Worm (Caenorhabditis elegans) whole organism, L2 larva: Measurements from ENCODE around the gene frpr-17.

Source experiments
- aly-2 ChIP-seq: fragments of 150-350 bp; optimal IDR thresholded peaks from 2 replicates; lab custom pipeline; 2014; ENCODE audit warnings: missing biosample characterization, missing genetic modification characterization
- ceh-82 ChIP-seq: fragments of 150-350 bp; optimal IDR thresholded peaks from 2 replicates; lab custom pipeline; 2014; ENCODE audit warnings: missing biosample characterization, missing genetic modification characterization
- dmd-4 ChIP-seq: sonication (generic microtip); optimal IDR thresholded peaks from 2 replicates; lab custom pipeline; 2017; ENCODE audit warnings: missing biosample characterization, missing genetic modification characterization
- egl-27 ChIP-seq: sonication (generic microtip); optimal IDR thresholded peaks from 3 replicates; lab custom pipeline; 2017; ENCODE audit warnings: missing biosample characterization, missing genetic modification reagents, missing genetic modification characterization
- lsy-2 ChIP-seq, 2 experiments: fragments of 150-350 bp in 1 of 2; sonication (generic microtip) in 1 of 2; optimal IDR thresholded peaks; 2 replicates each; lab custom pipeline; 2014 to 2017; ENCODE audit warnings: missing biosample characterization in 2 of 2, missing genetic modification characterization in 2 of 2
- mab-5 ChIP-seq: fragments of 150-350 bp; optimal IDR thresholded peaks from 2 replicates; lab custom pipeline; 2014; ENCODE audit warnings: missing biosample characterization, missing genetic modification characterization
- nhr-12 ChIP-seq: fragments of 150-350 bp; optimal IDR thresholded peaks from 2 replicates; lab custom pipeline; 2014; ENCODE audit warnings: missing biosample characterization, missing genetic modification characterization
- nhr-77 ChIP-seq: fragments of 150-350 bp; optimal IDR thresholded peaks from 2 replicates; lab custom pipeline; 2014; ENCODE audit warnings: missing biosample characterization, missing genetic modification characterization
- unc-62 ChIP-seq: fragments of 150-350 bp; optimal IDR thresholded peaks from 2 replicates; lab custom pipeline; 2014; ENCODE audit warnings: missing biosample characterization, missing genetic modification reagents, missing genetic modification characterization

- TF ChIP-seq egl-27 (tag; lab: Kevin White, UChicago): no peak
- TF ChIP-seq nhr-12 (tag; lab: Kevin White, UChicago): no peak
- no peak for TF ChIP-seq unc-62 (GFP tag; lab: Kevin White, UChicago)
- TF ChIP-seq lsy-2 (tag; optimal IDR thresholded peaks at IDR 0.05; lab: Kevin White, UChicago): no peak
- no peak for TF ChIP-seq ceh-82 (tag; lab: Kevin White, UChicago)
- TF ChIP-seq nhr-77 (tag; lab: Kevin White, UChicago): no peak
- TF ChIP-seq mab-5 (tag; lab: Kevin White, UChicago): no peak
- TF ChIP-seq dmd-4 (tag; lab: Kevin White, UChicago): no peak
- TF ChIP-seq aly-2 (tag; lab: Kevin White, UChicago): no peak
Observed at ce11 chrX:14399035-14399434, 6.9 kb upstream of the frpr-17 start.
